Fruit fly (Drosophila melanogaster) whole organism: ENCODE results near the gene Cpr64Ac.

Experiments used
- CG8478 ChIP-seq: fragments of >200 bp; optimal IDR thresholded peaks from 2 replicates; lab custom pipeline; 2018; ENCODE audit warnings: inconsistent platforms
- Dll ChIP-seq: fragments of >200 bp; optimal IDR thresholded peaks from 2 replicates; lab custom pipeline; 2017
- EcR ChIP-seq, 2 experiments: fragments of >200 bp; optimal IDR thresholded peaks; 2 replicates each; lab custom pipeline; 2017; ENCODE audit warnings: missing biosample characterization in 2 of 2, missing genetic modification characterization in 2 of 2, missing genetic modification reagents in 2 of 2
- pan ChIP-seq: fragments of >200 bp; optimal IDR thresholded peaks from 2 replicates; lab custom pipeline; 2017
- psq ChIP-seq: fragments of >200 bp; optimal IDR thresholded peaks from 2 replicates; lab custom pipeline; 2017
- usp ChIP-seq: fragments of >200 bp; optimal IDR thresholded peaks from 2 replicates; lab custom pipeline; 2017; ENCODE audit warnings: missing biosample characterization, missing genetic modification characterization, mixed read lengths

Gene Cpr64Ac

dm6 chr3L:4169957-4170651 is 42.6 kb downstream of the Cpr64Ac start, which contains the start of gene Ero1L:
Gene Ero1L, plus strand, starts transcription at chr3L:4170404.
- TF ChIP-seq pan: no peak
- no peak for TF ChIP-seq psq (lab: Kevin White, UChicago)
- no peak for TF ChIP-seq CG8478 (lab: Kevin White, UChicago)
- no peak for TF ChIP-seq usp
- no peak for TF ChIP-seq EcR (GFP tag; optimal IDR thresholded peaks at IDR 0.05; lab: Kevin White, UChicago)
- TF ChIP-seq Dll (lab: Kevin White, UChicago): no peak

DNA sequence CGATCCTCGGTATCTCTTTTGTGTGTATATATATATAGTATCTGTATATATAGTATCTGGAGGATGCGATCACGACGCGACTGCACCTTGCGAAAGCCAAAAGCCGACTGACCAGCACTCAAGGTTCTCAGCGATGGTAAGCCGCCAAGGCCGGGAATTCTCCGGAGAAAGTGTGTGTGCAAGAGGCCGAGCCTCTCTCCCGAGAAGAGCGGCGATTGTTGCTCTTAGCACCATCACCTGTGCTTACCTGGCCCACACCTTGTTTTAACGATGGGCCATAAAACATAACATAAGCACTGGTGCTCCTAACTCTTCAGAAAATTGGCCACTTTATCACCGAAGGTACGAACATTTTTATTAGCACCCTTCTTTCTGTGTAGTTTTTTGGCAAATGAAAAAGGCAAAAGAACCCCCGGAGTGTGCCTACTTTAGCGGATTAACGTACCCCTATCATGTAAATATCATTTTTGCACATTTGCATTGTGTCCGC is 45.3 kb downstream of the Cpr64Ac start, which contains the start of gene mas:
Gene mas, minus strand, starts transcription at position 112 of the 490 bp plus-strand sequence.
- no peak for TF ChIP-seq Dll (lab: Kevin White, UChicago)
- no peak for TF ChIP-seq CG8478 (lab: Kevin White, UChicago)
- no peak for TF ChIP-seq EcR (GFP tag; optimal IDR thresholded peaks at IDR 0.05; lab: Kevin White, UChicago)
- no peak for TF ChIP-seq psq (lab: Kevin White, UChicago)
- no peak for TF ChIP-seq usp
- no peak for TF ChIP-seq pan
